Worm (Caenorhabditis elegans): ENCODE measurements around the gene blos-4.

The blos-4 gene

ce11 chrII:6248503-6248902 lies 3.5 kb downstream of the blos-4 start (continued):
- TF ChIP-seq mep-1 (tag; optimal IDR thresholded peaks at IDR 0.05), result peak; percentile 51
- no peak for TF ChIP-seq fkh-10 (GFP tag; optimal IDR thresholded peaks at IDR 0.05)
- no peak for TF ChIP-seq nhr-10 (tag; optimal IDR thresholded peaks at IDR 0.05)
- no peak for TF ChIP-seq ceh-28 (tag; optimal IDR thresholded peaks at IDR 0.05)
- 0 out of 2 replicates have a peak, but pooled peaks have one; percentile 30 for TF ChIP-seq ceh-20 (GFP tag; IDR thresholded peaks at IDR 0.05)
- no peak for TF ChIP-seq lin-39 (tag; optimal IDR thresholded peaks at IDR 0.05)
- TF ChIP-seq nhr-237 (tag; optimal IDR thresholded peaks at IDR 0.05), result no peak
- peak; percentile 58 for TF ChIP-seq hmg-1.1 (GFP tag; IDR thresholded peaks at IDR 0.05)
- TF ChIP-seq lin-13 (GFP tag; optimal IDR thresholded peaks at IDR 0.05), result no peak
- TF ChIP-seq Y5F2A.4 (GFP tag; optimal IDR thresholded peaks at IDR 0.05), result peak; percentile 67
- TF ChIP-seq lin-29 (GFP tag; IDR thresholded peaks at IDR 0.05), result no peak
- no peak for TF ChIP-seq zip-2 (tag; optimal IDR thresholded peaks at IDR 0.05)
- 0 out of 2 replicates have a peak, but pooled peaks have one; percentile 16 for TF ChIP-seq nhr-41 (GFP tag; IDR thresholded peaks at IDR 0.05)
- peak; percentile 70 for TF ChIP-seq lin-38 (GFP tag; IDR thresholded peaks at IDR 0.05)
- TF ChIP-seq unc-39 (tag; optimal IDR thresholded peaks at IDR 0.05), result no peak
- peak; percentile 77 for TF ChIP-seq lir-3 (tag; optimal IDR thresholded peaks at IDR 0.05)
- TF ChIP-seq nhr-77 (tag; optimal IDR thresholded peaks at IDR 0.05), result no peak
- no peak for TF ChIP-seq tag-97 (GFP tag; IDR thresholded peaks at IDR 0.05)
- peak in 1 of 2 experiments; percentile 69; a peak in 1 of 4 replicates for TF ChIP-seq madf-5 (GFP tag; IDR thresholded peaks at IDR 0.05)
- TF ChIP-seq dpl-1 (GFP tag; optimal IDR thresholded peaks at IDR 0.05), result peak; percentile 40
- no peak for TF ChIP-seq daf-8 (GFP tag; IDR thresholded peaks at IDR 0.05)
- TF ChIP-seq set-16 (GFP tag; IDR thresholded peaks at IDR 0.05), result peak; percentile 11; the same call in 1 of the 2 replicates
- TF ChIP-seq F44E2.7 (GFP tag; IDR thresholded peaks at IDR 0.05), result no peak
- TF ChIP-seq arid-1 (GFP tag; conservative IDR thresholded peaks at IDR 0.05), result peak; percentile 67; the same call in 1 of the 2 replicates
- TF ChIP-seq mxl-2 (GFP tag; conservative IDR thresholded peaks at IDR 0.05), result 0 out of 2 replicates have a peak, but pooled peaks have one; percentile 13
- TF ChIP-seq F26F4.8 (GFP tag; conservative IDR thresholded peaks at IDR 0.05), result no peak; the same call in 1 of the 2 replicates
- peak; percentile 59 for TF ChIP-seq aha-1 (tag)
- no peak for TF ChIP-seq madf-9 (GFP tag; conservative IDR thresholded peaks at IDR 0.05)
- TF ChIP-seq D1046.2 (GFP tag; IDR thresholded peaks at IDR 0.05), result peak; percentile 77; the same call in 1 of the 2 replicates
- no peak for TF ChIP-seq T20F7.1 (GFP tag; optimal IDR thresholded peaks at IDR 0.05)
- peak; percentile 46 for TF ChIP-seq F49E8.2 (tag; optimal IDR thresholded peaks at IDR 0.05; ENCODE audit: borderline replicate concordance)
- TF ChIP-seq attf-4 (tag; optimal IDR thresholded peaks at IDR 0.05), result no peak
- TF ChIP-seq dmd-9 (GFP tag; IDR thresholded peaks at IDR 0.05), result 0 out of 2 replicates have a peak, but pooled peaks have one; percentile 35
- TF ChIP-seq zip-11 (GFP tag; IDR thresholded peaks at IDR 0.05), result no peak
- TF ChIP-seq daf-19 (GFP tag; conservative IDR thresholded peaks at IDR 0.05), result peak; percentile 22; the same call in 1 of the 2 replicates
- TF ChIP-seq T26A8.4 (GFP tag; IDR thresholded peaks at IDR 0.05), result no peak
- peak; percentile 48 for TF ChIP-seq hlh-30 (tag; optimal IDR thresholded peaks at IDR 0.05; ENCODE audit: insufficient read depth)
- peak; percentile 70 for TF ChIP-seq lim-7 (GFP tag; IDR thresholded peaks at IDR 0.05)
- no peak for TF ChIP-seq gei-8 (GFP tag; optimal IDR thresholded peaks at IDR 0.05)
- peak in 1 of 2 experiments; percentile 54 for TF ChIP-seq daf-16 (GFP tag; optimal IDR thresholded peaks at IDR 0.05)
- TF ChIP-seq daf-16 (tag; optimal IDR thresholded peaks at IDR 0.05), result peak; percentile 39
- TF ChIP-seq lin-15B (tag; optimal IDR thresholded peaks at IDR 0.05), result no peak
- peak; percentile 18 for TF ChIP-seq duxl-1 (tag; optimal IDR thresholded peaks at IDR 0.05; ENCODE audit: poor library complexity)
- no peak for TF ChIP-seq skn-1 (tag; optimal IDR thresholded peaks at IDR 0.05)
- peak; percentile 70 for TF ChIP-seq dve-1 (tag; optimal IDR thresholded peaks at IDR 0.05; ENCODE audit: insufficient read depth)
- 0 out of 2 replicates have a peak, but pooled peaks have one; percentile 36 for TF ChIP-seq ctbp-1 (GFP tag; IDR thresholded peaks at IDR 0.05)
- TF ChIP-seq ZK546.5 (tag; optimal IDR thresholded peaks at IDR 0.05), result no peak
- TF ChIP-seq tra-1 (GFP tag; IDR thresholded peaks at IDR 0.05), result 0 out of 2 replicates have a peak, but pooled peaks have one; percentile 45
- TF ChIP-seq pqm-1 (tag; optimal IDR thresholded peaks at IDR 0.05), result no peak
- no peak for TF ChIP-seq fos-1 (tag; optimal IDR thresholded peaks at IDR 0.05)
- TF ChIP-seq pha-4 (GFP tag; IDR thresholded peaks at IDR 0.05), result peak; percentile 57; the same call in 1 of the 2 replicates
- TF ChIP-seq pha-4 (tag; optimal IDR thresholded peaks at IDR 0.05), result no peak
